Worm (Caenorhabditis elegans) whole organism, L4 larva: ENCODE data around the gene kel-8.

Experiments
- F26F4.8 ChIP-seq: fragments of 200-800 bp; sonication (Bioruptor generic); conservative IDR thresholded peaks from 2 replicates; pipeline ENCODE4 v1.3.6; 2022; ENCODE audit warnings: missing genetic modification characterization, missing compliant biosample characterization
- F37D6.2 ChIP-seq: sonication (generic microtip); optimal IDR thresholded peaks from 2 replicates; lab custom pipeline; 2016; ENCODE audit warnings: mild to moderate bottlenecking, missing genetic modification characterization, missing compliant biosample characterization
- R02D3.7 ChIP-seq: fragments of 150-350 bp; sonication (generic microtip); optimal IDR thresholded peaks from 3 replicates; lab custom pipeline; 2014; ENCODE audit warnings: missing biosample characterization, missing genetic modification characterization
- Y105C5A.15 ChIP-seq: fragments of 200-800 bp; sonication (Bioruptor generic); IDR thresholded peaks from 2 replicates; pipeline ENCODE4 v1.3.6; 2022; ENCODE audit warnings: missing genetic modification characterization, missing compliant biosample characterization
- Y48G9A.11 ChIP-seq: fragments of 200-800 bp; sonication (Bioruptor generic); IDR thresholded peaks from 2 replicates; pipeline ENCODE4 v1.3.6; 2022; ENCODE audit warnings: missing genetic modification reagents, missing genetic modification characterization, missing compliant biosample characterization
- Y5F2A.4 ChIP-seq: fragments of 200-800 bp; sonication (Bioruptor generic); optimal IDR thresholded peaks from 2 replicates; lab custom pipeline; 2018; ENCODE audit warnings: mild to moderate bottlenecking, missing genetic modification characterization, missing compliant biosample characterization
- aha-1 ChIP-seq: fragments of 150-350 bp; peaks from one replicate; lab custom pipeline; 2014; ENCODE audit warnings: missing biosample characterization, missing genetic modification characterization
- aly-2 ChIP-seq: sonication (generic microtip); optimal IDR thresholded peaks from 2 replicates; lab custom pipeline; 2018; ENCODE audit warnings: missing biosample characterization, missing genetic modification characterization
- ama-1 ChIP-seq: fragments of 150-350 bp; optimal IDR thresholded peaks from 2 replicates; lab custom pipeline; 2014; ENCODE audit warnings: inconsistent platforms, mixed read lengths
- ceh-28 ChIP-seq: fragments of 150-350 bp; optimal IDR thresholded peaks from 2 replicates; lab custom pipeline; 2014; ENCODE audit warnings: missing biosample characterization, missing genetic modification reagents, missing genetic modification characterization
- ceh-82 ChIP-seq: sonication (generic microtip); optimal IDR thresholded peaks from 2 replicates; lab custom pipeline; 2017; ENCODE audit warnings: missing biosample characterization, missing genetic modification characterization
- cey-2 ChIP-seq: sonication (generic microtip); optimal IDR thresholded peaks from 3 replicates; lab custom pipeline; 2017; ENCODE audit warnings: missing genetic modification characterization, mild to moderate bottlenecking, missing compliant biosample characterization, antibody characterized with exemption, borderline replicate concordance; ENCODE audit not compliant: insufficient read depth
- daf-12 ChIP-seq: fragments of 150-350 bp; optimal IDR thresholded peaks from 2 replicates; lab custom pipeline; 2014; ENCODE audit warnings: missing biosample characterization, missing genetic modification reagents, missing genetic modification characterization
- daf-16 ChIP-seq, 3 experiments: sonication (generic microtip); optimal IDR thresholded peaks; 2 replicates each; lab custom pipeline; 2016 to 2017; ENCODE audit warnings: missing genetic modification characterization in 3 of 3, missing genetic modification reagents in 3 of 3, mild to moderate bottlenecking in 2 of 3, missing compliant biosample characterization in 2 of 3, missing biosample characterization in 1 of 3, moderate library complexity in 1 of 3
- dmd-6 ChIP-seq: fragments of 200-800 bp; sonication (Bioruptor generic); IDR thresholded peaks from 2 replicates; pipeline ENCODE4 v1.3.6; 2022; ENCODE audit warnings: missing genetic modification reagents, missing genetic modification characterization, missing compliant biosample characterization
- dmd-8 ChIP-seq: fragments of 200-800 bp; sonication (Bioruptor generic); IDR thresholded peaks from 2 replicates; pipeline ENCODE4 v1.3.6; 2022; ENCODE audit warnings: missing genetic modification characterization, missing compliant biosample characterization
- duxl-1 ChIP-seq: sonication (generic microtip); optimal IDR thresholded peaks from 2 replicates; lab custom pipeline; 2016; ENCODE audit warnings: mild to moderate bottlenecking, missing genetic modification characterization, moderate library complexity, missing compliant biosample characterization; ENCODE audit not compliant: poor library complexity
- dve-1 ChIP-seq: sonication (generic microtip); optimal IDR thresholded peaks from 2 replicates; lab custom pipeline; 2017; ENCODE audit warnings: antibody characterized with exemption, mild to moderate bottlenecking, missing genetic modification characterization, missing compliant biosample characterization; ENCODE audit not compliant: insufficient read depth
- egl-27 ChIP-seq: sonication (generic microtip); optimal IDR thresholded peaks from 3 replicates; lab custom pipeline; 2017; ENCODE audit warnings: missing biosample characterization, missing genetic modification reagents, missing genetic modification characterization
- fos-1 ChIP-seq: fragments of 150-350 bp; optimal IDR thresholded peaks from 2 replicates; lab custom pipeline; 2014; ENCODE audit warnings: missing biosample characterization, missing genetic modification characterization
- hif-1 ChIP-seq, 2 experiments: sonication (generic microtip); optimal IDR thresholded peaks; 2 replicates each; lab custom pipeline; 2016 to 2017; ENCODE audit warnings: missing compliant biosample characterization in 2 of 2, missing genetic modification characterization in 2 of 2, missing genetic modification reagents in 2 of 2, missing genotype in 2 of 2, mild to moderate bottlenecking in 1 of 2
- hlh-11 ChIP-seq: fragments of 200-800 bp; sonication (Bioruptor generic); optimal IDR thresholded peaks from 2 replicates; lab custom pipeline; 2018; ENCODE audit warnings: mild to moderate bottlenecking, missing genetic modification characterization, missing compliant biosample characterization
- hlh-30 ChIP-seq: sonication (generic microtip); optimal IDR thresholded peaks from 2 replicates; lab custom pipeline; 2017; ENCODE audit warnings: antibody characterized with exemption, mild to moderate bottlenecking, missing genetic modification characterization, missing compliant biosample characterization; ENCODE audit not compliant: insufficient read depth
- hmg-1.1 ChIP-seq: fragments of 200-800 bp; sonication (Bioruptor generic); IDR thresholded peaks from 2 replicates; pipeline ENCODE4 v1.3.6; 2022; ENCODE audit warnings: missing genetic modification reagents, missing genetic modification characterization, missing compliant biosample characterization
- lim-7 ChIP-seq: fragments of 200-800 bp; sonication (Bioruptor generic); IDR thresholded peaks from 2 replicates; pipeline ENCODE4 v1.3.6; 2022; ENCODE audit warnings: missing genetic modification characterization, missing compliant biosample characterization
- lin-1 ChIP-seq: fragments of 200-800 bp; sonication (Bioruptor generic); IDR thresholded peaks from 2 replicates; pipeline ENCODE4 v1.3.6; 2022; ENCODE audit warnings: missing genetic modification reagents, missing genetic modification characterization, missing compliant biosample characterization
- lin-13 ChIP-seq: fragments of 150-350 bp; optimal IDR thresholded peaks from 2 replicates; lab custom pipeline; 2014; ENCODE audit warnings: missing biosample characterization, missing genetic modification reagents, missing genetic modification characterization
- lin-29 ChIP-seq: fragments of 200-800 bp; sonication (Bioruptor generic); IDR thresholded peaks from 2 replicates; pipeline ENCODE4 v1.3.6; 2022; ENCODE audit warnings: missing genetic modification reagents, missing genetic modification characterization, missing compliant biosample characterization
- lin-38 ChIP-seq: fragments of 200-800 bp; sonication (Bioruptor generic); IDR thresholded peaks from 2 replicates; pipeline ENCODE4 v1.3.6; 2022; ENCODE audit warnings: missing genetic modification reagents, missing genetic modification characterization, missing compliant biosample characterization
- lin-39 ChIP-seq: fragments of 150-350 bp; optimal IDR thresholded peaks from 2 replicates; lab custom pipeline; 2014; ENCODE audit warnings: missing biosample characterization, missing genetic modification reagents, missing genetic modification characterization
- lir-3 ChIP-seq: sonication (generic microtip); optimal IDR thresholded peaks from 2 replicates; lab custom pipeline; 2016; ENCODE audit warnings: mild to moderate bottlenecking, missing genetic modification characterization, missing compliant biosample characterization
- madf-9 ChIP-seq: fragments of 200-800 bp; sonication (Bioruptor generic); conservative IDR thresholded peaks from 2 replicates; pipeline ENCODE4 v1.3.6; 2022; ENCODE audit warnings: missing genetic modification reagents, missing genetic modification characterization, missing compliant biosample characterization
- mdl-1 ChIP-seq, 2 experiments: fragments of 150-350 bp in 1 of 2; sonication (generic microtip) in 1 of 2; optimal IDR thresholded peaks; 2 replicates each; lab custom pipeline; 2014 to 2017; ENCODE audit warnings: missing biosample characterization in 2 of 2, missing genetic modification characterization in 2 of 2
- mep-1 ChIP-seq: fragments of 150-350 bp; sonication (generic microtip); optimal IDR thresholded peaks from 3 replicates; lab custom pipeline; 2014; ENCODE audit warnings: missing biosample characterization, missing genetic modification characterization
- mes-2 ChIP-seq: sonication (generic microtip); optimal IDR thresholded peaks from 2 replicates; lab custom pipeline; 2016; ENCODE audit warnings: missing genotype, mild to moderate bottlenecking, missing genetic modification characterization, missing compliant biosample characterization; ENCODE audit not compliant: poor library complexity, severe bottlenecking
- nhr-10 ChIP-seq: fragments of 150-350 bp; optimal IDR thresholded peaks from 2 replicates; lab custom pipeline; 2014; ENCODE audit warnings: missing biosample characterization, missing genetic modification characterization
- nhr-11 ChIP-seq: fragments of 150-350 bp; optimal IDR thresholded peaks from 2 replicates; lab custom pipeline; 2014; ENCODE audit warnings: missing biosample characterization, missing genetic modification characterization
- nhr-28 ChIP-seq: fragments of 150-350 bp; optimal IDR thresholded peaks from 2 replicates; lab custom pipeline; 2014; ENCODE audit warnings: missing biosample characterization, missing genetic modification characterization
- nhr-41 ChIP-seq: fragments of 200-800 bp; sonication (Bioruptor generic); IDR thresholded peaks from 2 replicates; pipeline ENCODE4 v1.3.6; 2022; ENCODE audit warnings: missing genetic modification reagents, missing genetic modification characterization, missing compliant biosample characterization
- nhr-42 ChIP-seq: fragments of 200-800 bp; sonication (Bioruptor generic); IDR thresholded peaks from 2 replicates; pipeline ENCODE4 v1.3.6; 2022; ENCODE audit warnings: missing genetic modification characterization, missing compliant biosample characterization
- nhr-6 ChIP-seq: fragments of 150-350 bp; optimal IDR thresholded peaks from 2 replicates; lab custom pipeline; 2014; ENCODE audit warnings: missing biosample characterization, missing genetic modification characterization
- nhr-76 ChIP-seq: fragments of 150-350 bp; optimal IDR thresholded peaks from 2 replicates; lab custom pipeline; 2014; ENCODE audit warnings: missing biosample characterization, missing genetic modification characterization
- nhr-77 ChIP-seq: fragments of 150-350 bp; optimal IDR thresholded peaks from 2 replicates; lab custom pipeline; 2014; ENCODE audit warnings: missing biosample characterization, missing genetic modification characterization
- php-3 ChIP-seq: fragments of 200-800 bp; sonication (Bioruptor generic); IDR thresholded peaks from 2 replicates; pipeline ENCODE4 v1.3.6; 2022; ENCODE audit warnings: missing genetic modification reagents, missing genetic modification characterization, missing compliant biosample characterization
- rbr-2 ChIP-seq: sonication (generic microtip); optimal IDR thresholded peaks from 2 replicates; lab custom pipeline; 2016; ENCODE audit warnings: missing genotype, missing genetic modification characterization, missing compliant biosample characterization
- spr-1 ChIP-seq: sonication (generic microtip); optimal IDR thresholded peaks from 2 replicates; lab custom pipeline; 2016; ENCODE audit warnings: mild to moderate bottlenecking, missing genetic modification characterization, missing compliant biosample characterization
- tag-97 ChIP-seq: fragments of 200-800 bp; sonication (Bioruptor generic); IDR thresholded peaks from 2 replicates; pipeline ENCODE4 v1.3.6; 2022; ENCODE audit warnings: missing genetic modification characterization, missing compliant biosample characterization
- tra-1 ChIP-seq: fragments of 200-800 bp; sonication (Bioruptor generic); IDR thresholded peaks from 2 replicates; pipeline ENCODE4 v1.3.6; 2022; ENCODE audit warnings: missing genetic modification reagents, missing genetic modification characterization, missing compliant biosample characterization
- unc-130 ChIP-seq: sonication (generic microtip); optimal IDR thresholded peaks from 2 replicates; lab custom pipeline; 2016; ENCODE audit warnings: missing genetic modification reagents, missing genetic modification characterization, missing compliant biosample characterization
- unc-62 ChIP-seq, 3 experiments: fragments of 150-350 bp in 1 of 3; sonication (generic microtip); optimal IDR thresholded peaks in 2 of 3; peaks in 1 of 3; 1 replicate in 1 of 3; 2 replicates in 2 of 3; lab custom pipeline; 2014 to 2017; ENCODE audit warnings: missing biosample characterization in 3 of 3, missing genetic modification characterization in 3 of 3, missing genetic modification reagents in 3 of 3, missing genotype in 1 of 3
- zip-11 ChIP-seq: fragments of 200-800 bp; sonication (Bioruptor generic); IDR thresholded peaks from 2 replicates; pipeline ENCODE4 v1.3.6; 2022; ENCODE audit warnings: missing genetic modification characterization, missing compliant biosample characterization

Gene kel-8

DNA sequence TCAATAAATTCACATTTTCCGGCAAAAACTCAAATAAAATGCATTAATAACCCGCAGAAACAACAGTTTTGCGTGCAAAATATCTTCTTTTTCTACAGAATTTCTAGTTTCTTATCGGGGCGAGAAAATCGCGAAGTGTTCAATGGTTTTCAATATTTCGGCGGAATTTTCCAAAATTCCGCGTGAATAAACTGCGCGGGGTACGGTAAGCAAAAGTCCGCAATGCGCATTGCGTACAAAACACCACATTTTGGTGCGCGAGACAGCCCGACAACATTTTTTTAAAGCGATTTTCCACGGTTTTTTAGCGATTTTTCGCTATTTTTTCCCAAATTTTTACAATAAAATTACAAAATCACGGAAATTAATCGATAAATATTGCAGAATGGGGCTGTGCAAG is 23.1 kb downstream of the kel-8 start, which contains the start of gene Y45G12B.2 (continued):
- TF ChIP-seq F26F4.8 (GFP tag; lab: Robert Waterston, UW) = no peak
- TF ChIP-seq nhr-41 (GFP tag; lab: Robert Waterston, UW) = no peak
- TF ChIP-seq egl-27 (tag; lab: Kevin White, UChicago) = no peak
- TF ChIP-seq lin-39 (tag; lab: Kevin White, UChicago) = no peak
- TF ChIP-seq aly-2 (tag; lab: Kevin White, UChicago) = no peak
- TF ChIP-seq spr-1 (tag; lab: Kevin White, UChicago) = no peak
- no peak for TF ChIP-seq ceh-28 (tag; lab: Kevin White, UChicago)
- TF ChIP-seq daf-16 (GFP tag; optimal IDR thresholded peaks at IDR 0.05; lab: Kevin White, UChicago) = no peak
- TF ChIP-seq daf-16 (tag; optimal IDR thresholded peaks at IDR 0.05; lab: Kevin White, UChicago) = peak; percentile 30
- TF ChIP-seq tra-1 = no peak
- peak; percentile 85 for TF ChIP-seq mes-2
- peak; percentile 71 for TF ChIP-seq nhr-28 (tag; lab: Kevin White, UChicago)
- peak; percentile 11 for TF ChIP-seq unc-130 (GFP tag; lab: Kevin White, UChicago)
- no peak for TF ChIP-seq zip-11
- peak; percentile 72 for TF ChIP-seq nhr-77 (tag; lab: Kevin White, UChicago)
- peak; percentile 44 for TF ChIP-seq hlh-11
- peak; percentile 64; the same call in 1 of the 2 replicates for TF ChIP-seq hmg-1.1 (GFP tag; lab: Robert Waterston, UW)
- no peak for TF ChIP-seq ceh-82 (tag; lab: Kevin White, UChicago)
- TF ChIP-seq aha-1 (tag; lab: Kevin White, UChicago) = no peak
- TF ChIP-seq lir-3 (tag; lab: Kevin White, UChicago) = no peak
- TF ChIP-seq lim-7 (GFP tag; lab: Robert Waterston, UW) = 0 out of 2 replicates have a peak, but pooled peaks have one; percentile 21
- TF ChIP-seq R02D3.7 (tag; lab: Kevin White, UChicago) = no peak
- peak in 1 of 2 experiments; percentile 57 for TF ChIP-seq mdl-1 (tag; optimal IDR thresholded peaks at IDR 0.05; lab: Kevin White, UChicago)
- TF ChIP-seq lin-38 (GFP tag; lab: Robert Waterston, UW) = peak; percentile 80
- peak; percentile 55 for TF ChIP-seq ama-1 (lab: Kevin White, UChicago)
- TF ChIP-seq cey-2 (tag; lab: Kevin White, UChicago) = no peak
- no peak for TF ChIP-seq lin-1 (GFP tag; lab: Robert Waterston, UW)
- TF ChIP-seq hif-1 (tag; optimal IDR thresholded peaks at IDR 0.05; lab: Kevin White, UChicago) = peak in 1 of 2 experiments; percentile 53
- no peak for TF ChIP-seq nhr-42 (GFP tag; lab: Robert Waterston, UW)
- TF ChIP-seq dmd-6 = 0 out of 2 replicates have a peak, but pooled peaks have one; percentile 17
- TF ChIP-seq Y105C5A.15 = no peak
- TF ChIP-seq hlh-30 (tag; lab: Kevin White, UChicago) = peak; percentile 78
- TF ChIP-seq Y48G9A.11 = no peak
- TF ChIP-seq nhr-11 (tag; lab: Kevin White, UChicago) = no peak
- no peak for TF ChIP-seq php-3
- no peak for TF ChIP-seq lin-29 (GFP tag; lab: Robert Waterston, UW)
- no peak for TF ChIP-seq madf-9 (GFP tag; lab: Robert Waterston, UW)
- no peak for TF ChIP-seq nhr-76 (tag; lab: Kevin White, UChicago)
- no peak for TF ChIP-seq daf-12
- no peak for TF ChIP-seq lin-13 (GFP tag; lab: Kevin White, UChicago)
- no peak for TF ChIP-seq tag-97 (GFP tag; lab: Robert Waterston, UW)
- peak; percentile 54 for TF ChIP-seq dve-1 (tag; lab: Kevin White, UChicago)
- TF ChIP-seq Y5F2A.4 (GFP tag; lab: Kevin White, UChicago) = no peak
- TF ChIP-seq fos-1 (tag; lab: Kevin White, UChicago) = no peak
- no peak for TF ChIP-seq nhr-6 (tag; lab: Kevin White, UChicago)
- TF ChIP-seq F37D6.2 = no peak
- no peak for TF ChIP-seq unc-62 (GFP tag; optimal IDR thresholded peaks at IDR 0.05 in 1 of 2; lab: Kevin White, UChicago)
- TF ChIP-seq unc-62 (tag; optimal IDR thresholded peaks at IDR 0.05; lab: Kevin White, UChicago) = no peak
- TF ChIP-seq rbr-2 (tag; lab: Kevin White, UChicago) = peak; percentile 31
- no peak for TF ChIP-seq dmd-8
- peak; percentile 63 for TF ChIP-seq mep-1
- no peak for TF ChIP-seq nhr-10 (tag; lab: Kevin White, UChicago)
- no peak for TF ChIP-seq duxl-1 (tag; lab: Kevin White, UChicago)
